Worm (Caenorhabditis elegans): ENCODE measurements around the gene F07G6.8.
"Not testable (repeated sequence)": the region's sequence is repeated elsewhere in the genome, so short reads cannot be mapped to it uniquely, and the experiment has no call there.

Gene F07G6.8

DNA sequence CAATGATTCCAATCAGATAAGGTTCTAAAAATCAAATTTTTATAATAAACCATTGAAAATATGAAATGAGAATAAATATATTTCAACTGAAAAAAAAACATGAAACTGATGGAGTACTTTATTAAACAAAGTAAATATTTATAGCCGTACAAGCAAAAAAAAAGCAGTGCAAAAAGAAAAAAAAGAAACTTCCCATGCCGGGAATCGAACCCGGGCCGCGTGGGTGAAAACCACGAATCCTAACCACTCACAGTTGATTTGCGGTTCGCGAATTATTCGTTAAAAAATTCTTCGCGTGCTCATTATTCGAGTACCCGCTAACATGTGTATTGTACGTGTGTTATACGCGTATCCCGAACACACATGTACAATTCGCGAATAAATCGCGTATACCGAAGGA, 29.4 kb downstream of the F07G6.8 start, which contains the start of gene C36C9.6:
Gene C36C9.6, minus strand, starts transcription at position 101 of the 400 bp plus-strand sequence.
- not testable (repeated sequence) for TF ChIP-seq ceh-28, skn-1, egl-27 (tag; optimal IDR thresholded peaks at IDR 0.05)

DNA sequence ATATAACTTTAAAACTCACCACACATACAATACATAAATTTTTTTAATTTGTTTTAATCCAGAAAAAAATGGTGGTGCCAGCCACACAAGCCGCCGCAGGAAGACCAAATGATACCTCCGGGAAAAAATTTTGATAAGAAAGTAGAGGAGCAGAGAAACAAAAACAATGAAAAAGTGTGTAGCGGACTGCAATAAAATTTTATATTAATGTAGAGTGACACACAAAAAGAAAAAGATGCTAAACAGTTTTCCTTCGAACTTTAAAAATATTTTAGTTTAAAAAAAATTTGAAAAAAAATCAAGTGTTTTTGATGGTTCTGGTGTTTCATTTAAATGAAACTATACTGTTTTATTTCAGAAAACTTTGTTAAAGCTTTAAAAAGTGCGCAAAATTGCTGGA, 30.3 kb downstream of the F07G6.8 start, which contains the start of gene C36C9.12:
Gene C36C9.12, minus strand, starts transcription at position 101 of the 400 bp plus-strand sequence.
- not testable (repeated sequence) for TF ChIP-seq mml-1, elt-2, nhr-11 (tag; optimal IDR thresholded peaks at IDR 0.05)

- TF ChIP-seq elt-1, lin-39, fos-1 (tag; optimal IDR thresholded peaks at IDR 0.05): not testable (repeated sequence)
Observed at ce11 chrX:1687079-1687478, 33.2 kb downstream of the F07G6.8 start, which contains the start of gene C36C9.11. Gene C36C9.11 (plus strand): TSS chrX:1687379.

DNA sequence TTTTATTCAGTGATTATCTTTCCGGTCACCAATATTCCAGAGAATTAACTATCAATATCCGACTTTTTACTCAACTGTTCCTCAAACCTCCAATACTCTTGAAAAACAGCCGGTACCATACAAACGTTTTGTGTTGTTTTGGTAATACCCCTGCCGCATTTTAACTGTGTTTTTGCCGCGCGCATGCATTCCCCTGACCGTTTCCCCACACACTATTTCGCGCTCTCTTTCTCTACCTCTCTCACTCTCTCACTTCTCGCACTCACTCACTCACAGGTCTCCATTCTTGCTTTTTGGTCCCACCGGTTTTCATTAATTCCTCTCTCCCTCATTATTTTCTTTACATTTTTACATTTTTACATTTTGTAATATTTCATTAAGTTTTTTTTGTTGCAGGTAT, 37.7 kb downstream of the F07G6.8 start, which contains the start of gene meg-4:
Gene meg-4, plus strand, starts transcription at position 397 of the 400 bp plus-strand sequence.
- TF ChIP-seq nhr-25 (tag; optimal IDR thresholded peaks at IDR 0.05) (no peak), nhr-237 (tag; optimal IDR thresholded peaks at IDR 0.05) (no peak), ceh-16 (tag; optimal IDR thresholded peaks at IDR 0.05) (no peak), ceh-28 (tag; optimal IDR thresholded peaks at IDR 0.05) (no peak), ztf-11 (tag; optimal IDR thresholded peaks at IDR 0.05) (no peak)

DNA sequence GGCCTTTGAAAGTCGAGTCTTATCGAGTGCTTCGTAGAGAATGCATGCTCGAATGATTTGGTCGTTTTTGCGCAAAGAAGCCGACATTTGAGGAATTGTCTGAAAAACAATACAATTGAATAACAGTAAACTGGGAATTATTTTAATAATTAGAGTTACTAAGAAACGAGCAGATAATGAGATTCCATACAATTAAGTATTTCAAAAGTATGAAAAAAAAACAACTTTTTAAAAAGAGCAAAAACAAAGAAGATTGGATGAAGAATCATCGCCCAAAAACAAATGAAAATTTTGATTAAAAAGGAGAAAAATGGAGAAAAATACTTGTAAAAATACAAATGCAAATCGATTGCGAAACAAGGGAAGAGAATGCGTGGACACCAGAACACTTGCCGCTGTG, 42.2 kb downstream of the F07G6.8 start, which contains the start of gene fbxa-170:
Gene fbxa-170, minus strand, starts transcription at position 101 of the 400 bp plus-strand sequence.
- TF ChIP-seq fkh-10 (GFP tag; optimal IDR thresholded peaks at IDR 0.05) (no peak), jun-1 (tag; optimal IDR thresholded peaks at IDR 0.05) (no peak), R02D3.7 (tag; optimal IDR thresholded peaks at IDR 0.05) (no peak), sea-2 (GFP tag; optimal IDR thresholded peaks at IDR 0.05) (no peak), ceh-82 (tag; optimal IDR thresholded peaks at IDR 0.05) (no peak), nhr-11 (tag; optimal IDR thresholded peaks at IDR 0.05) (no peak), fkh-2 (tag; optimal IDR thresholded peaks at IDR 0.05) (no peak), skn-1 (tag; optimal IDR thresholded peaks at IDR 0.05) (no peak), snpc-4 (tag; optimal IDR thresholded peaks at IDR 0.05) (no peak), egl-5 (tag; optimal IDR thresholded peaks at IDR 0.05) (no peak), nhr-237 (tag; optimal IDR thresholded peaks at IDR 0.05) (no peak)

DNA sequence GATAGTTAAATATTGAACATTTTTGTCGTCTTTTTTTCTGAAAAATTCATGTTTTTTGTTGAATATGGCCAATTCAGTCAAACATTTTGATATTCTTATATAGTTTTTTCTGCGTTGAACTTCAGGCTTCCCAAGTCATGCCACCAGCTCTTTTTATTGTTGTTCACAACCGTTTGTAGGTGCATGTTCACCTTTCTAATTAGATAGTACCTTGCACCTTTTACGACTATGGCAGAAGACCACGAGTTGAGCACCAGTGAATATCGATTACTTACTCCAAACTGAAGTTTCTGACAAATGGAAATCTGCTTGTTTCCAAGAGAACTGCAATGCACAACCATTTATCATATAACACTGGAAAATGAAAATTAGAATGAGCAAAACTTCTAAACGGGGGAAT, 44.4 kb downstream of the F07G6.8 start:
- no peak for TF ChIP-seq nhr-76 (tag; optimal IDR thresholded peaks at IDR 0.05)
- TF ChIP-seq ceh-9 (tag; optimal IDR thresholded peaks at IDR 0.05): no peak
- TF ChIP-seq pha-4 (tag; optimal IDR thresholded peaks at IDR 0.05): no peak
- no peak for TF ChIP-seq lin-39 (tag; optimal IDR thresholded peaks at IDR 0.05)
- no peak for TF ChIP-seq fkh-2 (tag; optimal IDR thresholded peaks at IDR 0.05)
- no peak for TF ChIP-seq fos-1 (tag; optimal IDR thresholded peaks at IDR 0.05)

DNA sequence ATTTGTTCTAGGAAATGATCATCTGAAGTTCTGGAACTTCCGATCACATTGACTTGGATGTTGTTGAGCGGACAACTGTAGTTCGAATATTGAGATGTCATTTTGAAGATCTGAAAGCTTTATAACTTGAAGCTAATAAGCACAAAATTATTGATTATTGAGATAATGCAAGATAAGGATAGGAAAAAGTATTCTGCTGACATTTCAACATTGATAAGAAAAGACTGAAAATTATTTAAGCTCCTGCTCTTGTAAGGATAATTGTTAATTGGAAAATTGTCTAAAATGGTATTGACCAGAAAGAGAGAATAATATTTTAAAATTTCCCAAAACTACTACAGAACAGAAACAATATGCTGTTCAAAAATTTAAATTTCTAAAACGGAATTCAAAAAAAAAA, 46.2 kb downstream of the F07G6.8 start, which contains the start of gene tbx-31:
Gene tbx-31, minus strand, starts transcription at position 101 of the 400 bp plus-strand sequence.
- no peak for TF ChIP-seq egl-5 (tag; optimal IDR thresholded peaks at IDR 0.05)
- TF ChIP-seq ceh-82 (tag; optimal IDR thresholded peaks at IDR 0.05): no peak
- no peak for TF ChIP-seq elt-3 (tag; optimal IDR thresholded peaks at IDR 0.05)
- no peak for TF ChIP-seq mdl-1 (tag; optimal IDR thresholded peaks at IDR 0.05)
- TF ChIP-seq ceh-28 (tag; optimal IDR thresholded peaks at IDR 0.05): no peak
- no peak for TF ChIP-seq nhr-237 (tag; optimal IDR thresholded peaks at IDR 0.05)
- TF ChIP-seq eor-1 (tag; optimal IDR thresholded peaks at IDR 0.05): no peak
- TF ChIP-seq nhr-11 (tag; optimal IDR thresholded peaks at IDR 0.05): no peak
- TF ChIP-seq lin-39 (tag; optimal IDR thresholded peaks at IDR 0.05): no peak
- TF ChIP-seq nhr-76 (tag; optimal IDR thresholded peaks at IDR 0.05): no peak
- TF ChIP-seq unc-39 (tag; optimal IDR thresholded peaks at IDR 0.05): no peak
- TF ChIP-seq fos-1 (tag; optimal IDR thresholded peaks at IDR 0.05): no peak
- TF ChIP-seq unc-62 (GFP tag; optimal IDR thresholded peaks at IDR 0.05): no peak
- TF ChIP-seq ceh-9 (tag; optimal IDR thresholded peaks at IDR 0.05): no peak
- no peak for TF ChIP-seq aly-2 (tag; optimal IDR thresholded peaks at IDR 0.05)
- TF ChIP-seq nfya-1 (tag; optimal IDR thresholded peaks at IDR 0.05; ENCODE audit: insufficient read depth): no peak

Data from whole organism, L3 larva.